Fruit fly (Drosophila melanogaster): Measurements from ENCODE around the gene spn-A.

spn-A gene

DNA sequence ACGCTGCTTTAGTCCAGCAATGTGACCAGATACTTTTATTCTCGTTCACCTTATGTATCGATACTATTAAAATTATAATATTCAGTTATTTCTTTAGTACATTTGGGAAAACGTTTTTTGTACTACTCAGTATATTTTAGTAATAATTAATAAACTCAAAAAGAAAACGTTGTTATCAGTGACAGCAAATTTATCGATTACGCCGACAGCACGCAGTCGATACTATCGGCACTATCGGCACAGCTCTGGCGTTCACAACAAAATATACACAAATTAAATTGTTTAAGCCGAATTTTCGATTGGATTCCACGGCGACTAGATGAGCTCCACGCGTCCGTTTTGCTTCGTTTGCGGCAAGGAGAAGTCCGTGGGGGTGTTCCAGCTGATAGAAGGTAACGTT, 16.3 kb downstream of the spn-A start, which contains the start of the genes janA, Sry-alpha and Sry-beta:
Gene janA, minus strand, starts transcription at position 40 of the 400 bp plus-strand sequence.
Gene Sry-alpha, plus strand, starts transcription at position 226 of the 400 bp plus-strand sequence.
Gene Sry-beta, plus strand, starts transcription at position 226 of the 400 bp plus-strand sequence.
- no peak for TF ChIP-seq psq (optimal IDR thresholded peaks at IDR 0.05)
- no peak for TF ChIP-seq Dll (optimal IDR thresholded peaks at IDR 0.05)
- TF ChIP-seq CG8478 (optimal IDR thresholded peaks at IDR 0.05) = no peak
- no peak for TF ChIP-seq pan (optimal IDR thresholded peaks at IDR 0.05)
- TF ChIP-seq EcR (GFP tag; optimal IDR thresholded peaks at IDR 0.05) = no peak
- no peak for TF ChIP-seq usp (GFP tag; optimal IDR thresholded peaks at IDR 0.05)

DNA sequence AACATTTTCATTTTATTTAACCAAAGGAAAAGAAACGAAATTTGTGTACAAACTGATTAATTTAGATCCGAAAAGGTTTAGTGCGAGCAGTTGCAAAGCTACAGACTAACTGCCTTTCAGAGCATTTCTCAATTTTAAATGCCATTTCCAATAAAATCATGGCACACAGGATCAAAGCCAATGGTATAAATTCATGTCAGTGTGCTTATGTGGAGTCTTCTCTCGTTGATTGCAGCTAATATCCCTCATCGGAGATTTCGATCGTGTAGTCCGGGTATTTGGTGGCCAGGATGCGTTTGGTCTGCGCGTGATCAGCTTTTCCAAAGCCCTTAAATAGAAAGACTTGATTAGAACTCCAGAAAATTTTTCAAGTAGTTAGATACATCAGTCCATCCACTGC, 17.2 kb downstream of the spn-A start, which contains the start of gene janB:
Gene janB, minus strand, starts transcription at position 101 of the 400 bp plus-strand sequence.
- TF ChIP-seq CG8478 (optimal IDR thresholded peaks at IDR 0.05) = no peak
- no peak for TF ChIP-seq EcR (GFP tag; optimal IDR thresholded peaks at IDR 0.05)
- no peak for TF ChIP-seq psq (optimal IDR thresholded peaks at IDR 0.05)
- no peak for TF ChIP-seq Dll (optimal IDR thresholded peaks at IDR 0.05)
- TF ChIP-seq pan (optimal IDR thresholded peaks at IDR 0.05) = no peak
- TF ChIP-seq usp (GFP tag; optimal IDR thresholded peaks at IDR 0.05) = no peak

- no peak for TF ChIP-seq usp (GFP tag; optimal IDR thresholded peaks at IDR 0.05)
- TF ChIP-seq EcR (GFP tag; optimal IDR thresholded peaks at IDR 0.05) = no peak
- no peak for TF ChIP-seq CG8478 (optimal IDR thresholded peaks at IDR 0.05)
- TF ChIP-seq pan (optimal IDR thresholded peaks at IDR 0.05) = no peak
Measured at dm6 chr3R:30037630-30038029, 18.2 kb downstream of the spn-A start, which contains the start of gene ocn. Gene ocn, minus strand, starts transcription at chr3R:30037730.

dm6 chr3R:30036609-30037008, 19.2 kb downstream of the spn-A start, which contains the start of gene ZIPIC:
Gene ZIPIC, minus strand, starts transcription at chr3R:30036870.
- TF ChIP-seq pan (optimal IDR thresholded peaks at IDR 0.05) (no peak), CG8478 (optimal IDR thresholded peaks at IDR 0.05) (no peak), EcR (GFP tag; optimal IDR thresholded peaks at IDR 0.05) (no peak), psq (optimal IDR thresholded peaks at IDR 0.05) (no peak), Dll (optimal IDR thresholded peaks at IDR 0.05) (no peak), usp (GFP tag; optimal IDR thresholded peaks at IDR 0.05) (no peak)

DNA sequence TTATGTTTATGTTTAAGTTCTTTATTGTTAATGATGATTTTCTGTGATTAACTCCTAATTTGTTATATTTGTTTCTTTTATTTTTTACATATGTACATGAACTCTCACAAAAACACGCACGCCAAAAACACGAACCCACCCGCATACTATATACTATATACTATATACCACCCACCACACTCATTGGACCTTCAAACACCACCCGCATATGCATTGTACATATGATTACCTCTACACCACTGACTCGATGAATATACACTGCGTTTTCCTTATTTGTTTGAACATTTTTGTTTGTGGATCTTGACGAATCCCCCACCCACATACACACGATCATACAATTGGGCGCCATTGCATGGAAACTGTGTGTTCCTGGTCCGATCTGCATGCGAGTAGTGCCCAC, 23.6 kb downstream of the spn-A start:
- no peak for TF ChIP-seq psq (optimal IDR thresholded peaks at IDR 0.05)

DNA sequence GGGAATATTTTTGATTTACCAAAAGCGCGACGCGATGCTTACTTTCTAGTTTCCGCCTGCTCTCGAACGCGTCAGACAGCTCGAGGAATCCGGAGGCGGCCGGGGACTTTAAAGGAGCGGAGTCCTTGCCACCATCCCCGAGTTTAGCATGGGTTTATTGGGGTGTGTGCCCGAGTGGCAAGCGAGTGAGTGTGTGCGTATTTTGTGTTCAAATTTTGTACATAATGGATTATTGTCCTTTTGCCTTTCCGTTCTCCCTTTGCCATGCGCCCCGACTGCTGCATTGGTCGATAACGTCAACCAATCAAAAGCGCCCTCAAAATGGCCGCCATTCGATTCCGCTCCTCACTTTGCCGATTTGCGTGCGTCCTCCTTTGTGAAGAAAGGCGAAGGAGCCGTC, 25.8 kb downstream of the spn-A start:
- TF ChIP-seq usp (GFP tag; optimal IDR thresholded peaks at IDR 0.05) = no peak
- TF ChIP-seq EcR (GFP tag; optimal IDR thresholded peaks at IDR 0.05) = no peak
- no peak for TF ChIP-seq pan (optimal IDR thresholded peaks at IDR 0.05)
- no peak for TF ChIP-seq psq (optimal IDR thresholded peaks at IDR 0.05)

dm6 chr3R:30023445-30023844, 32.4 kb downstream of the spn-A start:
- TF ChIP-seq EcR (GFP tag; optimal IDR thresholded peaks at IDR 0.05) (no peak), usp (GFP tag; optimal IDR thresholded peaks at IDR 0.05) (no peak), CG8478 (optimal IDR thresholded peaks at IDR 0.05) (no peak), pan (optimal IDR thresholded peaks at IDR 0.05) (no peak), psq (optimal IDR thresholded peaks at IDR 0.05) (no peak)

- TF ChIP-seq Dll (optimal IDR thresholded peaks at IDR 0.05) (no peak), psq (optimal IDR thresholded peaks at IDR 0.05) (no peak), CG8478 (optimal IDR thresholded peaks at IDR 0.05) (no peak), usp (GFP tag; optimal IDR thresholded peaks at IDR 0.05) (no peak), pan (optimal IDR thresholded peaks at IDR 0.05) (no peak), EcR (GFP tag; optimal IDR thresholded peaks at IDR 0.05) (no peak)
Measured at dm6 chr3R:30022452-30023028, 33.3 kb downstream of the spn-A start, which contains the start of the genes RpS28a and Axn. Gene RpS28a, minus strand, starts transcription at chr3R:30022648. Gene Axn, plus strand, starts transcription at chr3R:30022842.

dm6 chr3R:30021559-30022451, 34.0 kb downstream of the spn-A start, which contains the start of gene Mgat2:
Gene Mgat2, minus strand, starts transcription at chr3R:30022221.
- TF ChIP-seq Dll (optimal IDR thresholded peaks at IDR 0.05) (no peak), psq (optimal IDR thresholded peaks at IDR 0.05) (no peak), CG8478 (optimal IDR thresholded peaks at IDR 0.05) (no peak), pan (optimal IDR thresholded peaks at IDR 0.05) (no peak), EcR (GFP tag; optimal IDR thresholded peaks at IDR 0.05) (no peak), usp (GFP tag; optimal IDR thresholded peaks at IDR 0.05) (no peak)

DNA sequence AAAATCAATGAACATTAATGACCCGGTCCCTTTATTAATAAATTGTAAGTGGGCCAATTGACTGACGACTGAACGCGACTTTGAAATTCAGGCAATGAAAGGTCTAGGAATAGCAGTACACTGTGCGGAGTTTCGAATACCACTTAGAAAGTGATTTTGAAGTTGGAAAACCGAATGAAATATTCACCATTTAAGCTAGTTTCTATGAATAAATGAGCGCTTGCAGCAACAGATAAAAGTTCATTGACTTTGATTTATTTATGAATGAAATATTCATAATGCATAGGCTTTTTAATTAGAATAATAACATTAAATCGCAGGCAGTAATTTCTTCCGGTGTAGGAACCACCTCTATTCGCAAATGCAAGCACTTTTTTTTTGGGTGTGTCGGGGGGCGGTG, 34.8 kb downstream of the spn-A start:
- TF ChIP-seq EcR (GFP tag; optimal IDR thresholded peaks at IDR 0.05) (no peak), usp (GFP tag; optimal IDR thresholded peaks at IDR 0.05) (no peak), psq (optimal IDR thresholded peaks at IDR 0.05) (no peak)

dm6 chr3R:30014977-30015514, 40.8 kb downstream of the spn-A start, which contains the start of gene CG7920:
Gene CG7920, minus strand, starts transcription at chr3R:30015284.
- TF ChIP-seq usp (GFP tag; optimal IDR thresholded peaks at IDR 0.05) (no peak), psq (optimal IDR thresholded peaks at IDR 0.05) (no peak), pan (optimal IDR thresholded peaks at IDR 0.05) (no peak), Dll (optimal IDR thresholded peaks at IDR 0.05) (no peak)

DNA sequence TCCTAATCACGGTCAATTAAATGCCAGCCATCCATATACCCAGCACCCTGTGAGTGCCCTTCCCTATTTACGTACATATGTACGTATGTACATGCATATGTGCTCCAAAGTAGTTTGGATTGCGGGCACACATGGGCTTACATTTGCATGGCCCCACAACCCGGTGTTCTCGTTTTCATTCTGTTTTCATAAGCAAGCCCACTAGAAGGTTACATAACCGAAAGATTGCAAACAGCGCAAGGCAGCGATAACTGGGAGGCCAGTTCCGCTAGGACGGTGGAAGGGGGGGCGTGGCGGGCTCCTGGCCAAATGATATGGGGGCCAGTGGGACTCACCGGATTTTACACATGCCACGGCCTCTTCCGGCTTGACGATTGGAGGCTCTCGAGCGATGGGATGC, 41.4 kb downstream of the spn-A start:
- TF ChIP-seq Dll (optimal IDR thresholded peaks at IDR 0.05) (no peak), usp (GFP tag; optimal IDR thresholded peaks at IDR 0.05) (no peak), EcR (GFP tag; optimal IDR thresholded peaks at IDR 0.05) (no peak), CG8478 (optimal IDR thresholded peaks at IDR 0.05) (no peak), pan (optimal IDR thresholded peaks at IDR 0.05) (no peak), psq (optimal IDR thresholded peaks at IDR 0.05) (no peak)

Measured in whole organism.